Fruit fly (Drosophila melanogaster): ENCODE data around the gene EndoA.

The EndoA gene

dm6 chr3R:18923802-18924635 is 17.6 kb downstream of the EndoA start:
- no peak for TF ChIP-seq foxo (GFP tag; optimal IDR thresholded peaks at IDR 0.05)
- no peak for TF ChIP-seq pan (optimal IDR thresholded peaks at IDR 0.05)
- TF ChIP-seq Vsx2 (GFP tag; optimal IDR thresholded peaks at IDR 0.05; ENCODE audit: partially characterized antibody) = no peak
- no peak for TF ChIP-seq dsf (GFP tag; optimal IDR thresholded peaks at IDR 0.05; ENCODE audit: borderline replicate concordance)
- no peak for TF ChIP-seq woc (GFP tag; optimal IDR thresholded peaks at IDR 0.05)
- TF ChIP-seq br (GFP tag; optimal IDR thresholded peaks at IDR 0.05) = peak; percentile 22
- TF ChIP-seq N (GFP tag; optimal IDR thresholded peaks at IDR 0.05) = peak; percentile 78
- TF ChIP-seq CG32264 (GFP tag; optimal IDR thresholded peaks at IDR 0.05) = no peak
- no peak for TF ChIP-seq GATAd (GFP tag; optimal IDR thresholded peaks at IDR 0.05)
- TF ChIP-seq dl (GFP tag; optimal IDR thresholded peaks at IDR 0.05; ENCODE audit: insufficient read depth in 1 of 2, partially characterized antibody in 2 of 2) = peak; percentile 28 to 61
- no peak for TF ChIP-seq Rel (GFP tag; optimal IDR thresholded peaks at IDR 0.05)
- peak; percentile 9 for TF ChIP-seq Rel (tag; optimal IDR thresholded peaks at IDR 0.05)
- TF ChIP-seq h (GFP tag; optimal IDR thresholded peaks at IDR 0.05) = peak; percentile 23
- TF ChIP-seq Dif (GFP tag; optimal IDR thresholded peaks at IDR 0.05; ENCODE audit: partially characterized antibody) = peak; percentile 62
- TF ChIP-seq Jra (GFP tag; optimal IDR thresholded peaks at IDR 0.05) = peak; percentile 53
- peak; percentile 33 for TF ChIP-seq Hr83 (GFP tag; optimal IDR thresholded peaks at IDR 0.05; ENCODE audit: poor library complexity, severe bottlenecking)
- no peak for TF ChIP-seq Mio (GFP tag; optimal IDR thresholded peaks at IDR 0.05)
- TF ChIP-seq brk (GFP tag; optimal IDR thresholded peaks at IDR 0.05) = peak; percentile 40
- TF ChIP-seq psq (GFP tag; optimal IDR thresholded peaks at IDR 0.05) = no peak
- TF ChIP-seq ey (GFP tag; optimal IDR thresholded peaks at IDR 0.05) = no peak
- TF ChIP-seq Myc (optimal IDR thresholded peaks at IDR 0.05) = no peak

- no peak for TF ChIP-seq Hr83 (GFP tag; optimal IDR thresholded peaks at IDR 0.05; ENCODE audit: poor library complexity, severe bottlenecking)
Measured at dm6 chr3R:18924636-18924977, 18.2 kb downstream of the EndoA start.

- TF ChIP-seq Rel (GFP tag; optimal IDR thresholded peaks at IDR 0.05) (no peak), Rel (tag; optimal IDR thresholded peaks at IDR 0.05) (peak; percentile 100), brk (GFP tag; optimal IDR thresholded peaks at IDR 0.05) (no peak), fru (GFP tag; optimal IDR thresholded peaks at IDR 0.05) (no peak), Abd-B (GFP tag; optimal IDR thresholded peaks at IDR 0.05) (no peak), CG9705 (GFP tag; optimal IDR thresholded peaks at IDR 0.05) (no peak), Myc (optimal IDR thresholded peaks at IDR 0.05) (no peak), tai (GFP tag; optimal IDR thresholded peaks at IDR 0.05) (peak; percentile 47), foxo (GFP tag; optimal IDR thresholded peaks at IDR 0.05) (peak in 1 of 2 experiments; percentile 27), woc (GFP tag; optimal IDR thresholded peaks at IDR 0.05) (peak; percentile 43), psq (GFP tag; optimal IDR thresholded peaks at IDR 0.05) (peak; percentile 26), Hnf4 (GFP tag; optimal IDR thresholded peaks at IDR 0.05) (peak; percentile 4), lola (GFP tag; optimal IDR thresholded peaks at IDR 0.05) (no peak), HLH106 (tag; optimal IDR thresholded peaks at IDR 0.05) (no peak)
Measured at dm6 chr3R:18928346-18928917, 22.0 kb downstream of the EndoA start, which contains the start of gene Mpc1. TSS of gene Mpc1 (minus strand) at chr3R:18928659.

- TF ChIP-seq dsf (GFP tag; optimal IDR thresholded peaks at IDR 0.05; ENCODE audit: borderline replicate concordance) = no peak
- peak; percentile 51 for TF ChIP-seq dmrt93B (GFP tag; optimal IDR thresholded peaks at IDR 0.05)
- TF ChIP-seq HLH106 (tag; optimal IDR thresholded peaks at IDR 0.05) = peak; percentile 20
- TF ChIP-seq Dif (GFP tag; optimal IDR thresholded peaks at IDR 0.05; ENCODE audit: partially characterized antibody) = peak; percentile 44
- TF ChIP-seq rgr (GFP tag; optimal IDR thresholded peaks at IDR 0.05) = peak; percentile 63
- TF ChIP-seq Hr83 (GFP tag; optimal IDR thresholded peaks at IDR 0.05; ENCODE audit: poor library complexity, severe bottlenecking) = no peak
- TF ChIP-seq br (GFP tag; optimal IDR thresholded peaks at IDR 0.05) = peak; percentile 32
- TF ChIP-seq foxo (GFP tag; optimal IDR thresholded peaks at IDR 0.05) = peak in 1 of 2 experiments; percentile 22
- no peak for TF ChIP-seq fru (GFP tag; optimal IDR thresholded peaks at IDR 0.05)
- TF ChIP-seq h (GFP tag; optimal IDR thresholded peaks at IDR 0.05) = peak; percentile 18
- TF ChIP-seq woc (GFP tag; optimal IDR thresholded peaks at IDR 0.05) = no peak
- peak; percentile 10 for TF ChIP-seq psq (GFP tag; optimal IDR thresholded peaks at IDR 0.05)
- no peak for TF ChIP-seq N (GFP tag; optimal IDR thresholded peaks at IDR 0.05)
- TF ChIP-seq Jra (GFP tag; optimal IDR thresholded peaks at IDR 0.05) = no peak
- TF ChIP-seq GATAd (GFP tag; optimal IDR thresholded peaks at IDR 0.05) = no peak
- TF ChIP-seq sv (GFP tag; optimal IDR thresholded peaks at IDR 0.05) = peak; percentile 45
- peak; percentile 40 for TF ChIP-seq CG9705 (GFP tag; optimal IDR thresholded peaks at IDR 0.05)
Measured at dm6 chr3R:18928918-18929705, 22.7 kb downstream of the EndoA start, which contains the start of gene CG42613. TSS of gene CG42613 (plus strand) at chr3R:18929196.
